Worm (Caenorhabditis elegans): Measurements from ENCODE around the gene Y4C6B.4.

ce11 chrIV:5337649-5338048, 11.4 kb downstream of the Y4C6B.4 start:
- TF ChIP-seq ztf-4 (tag; optimal IDR thresholded peaks at IDR 0.05): no peak
- TF ChIP-seq nfya-1 (tag; optimal IDR thresholded peaks at IDR 0.05; ENCODE audit: insufficient read depth): no peak
- TF ChIP-seq pqm-1 (tag; optimal IDR thresholded peaks at IDR 0.05): no peak
- TF ChIP-seq nhr-77 (tag; optimal IDR thresholded peaks at IDR 0.05): no peak
- no peak for TF ChIP-seq pha-4 (tag; optimal IDR thresholded peaks at IDR 0.05)
- no peak for TF ChIP-seq nhr-28 (tag; optimal IDR thresholded peaks at IDR 0.05)
- TF ChIP-seq fkh-10 (GFP tag; optimal IDR thresholded peaks at IDR 0.05): no peak
- no peak for TF ChIP-seq mml-1 (tag; optimal IDR thresholded peaks at IDR 0.05)
- TF ChIP-seq tbx-2 (tag; optimal IDR thresholded peaks at IDR 0.05): no peak
- no peak for TF ChIP-seq ceh-82 (tag; optimal IDR thresholded peaks at IDR 0.05)
- no peak for TF ChIP-seq mdl-1 (tag; optimal IDR thresholded peaks at IDR 0.05)
